Worm (Caenorhabditis elegans) whole organism, young adult: ENCODE results near the gene C03B8.3.

Experiments
- B0261.1 ChIP-seq: sonication (generic microtip); optimal IDR thresholded peaks from 2 replicates; lab custom pipeline; 2016; ENCODE audit warnings: mild to moderate bottlenecking, missing genetic modification characterization, moderate library complexity, missing compliant biosample characterization
- C17E4.6 ChIP-seq: fragments of 200-800 bp; sonication (Bioruptor generic); IDR thresholded peaks from 2 replicates; pipeline ENCODE4 v1.3.6; 2022; ENCODE audit warnings: missing genetic modification reagents, missing genetic modification characterization, missing compliant biosample characterization
- F55B11.4 ChIP-seq: sonication (generic microtip); optimal IDR thresholded peaks from 2 replicates; lab custom pipeline; 2016; ENCODE audit warnings: missing compliant biosample characterization, missing genetic modification characterization, borderline replicate concordance; ENCODE audit not compliant: insufficient read depth
- K12H6.12 ChIP-seq: fragments of 200-800 bp; sonication (Bioruptor generic); optimal IDR thresholded peaks from 2 replicates; lab custom pipeline; 2018; ENCODE audit warnings: mild to moderate bottlenecking, missing genetic modification characterization, missing compliant biosample characterization
- Y53G8AR.9 ChIP-seq: fragments of 200-800 bp; sonication (Bioruptor generic); conservative IDR thresholded peaks from 2 replicates; pipeline ENCODE4 v1.3.6; 2022; ENCODE audit warnings: missing genetic modification reagents, missing genetic modification characterization, missing compliant biosample characterization
- Y95B8A.8 ChIP-seq: fragments of 200-800 bp; sonication (Bioruptor generic); IDR thresholded peaks from 2 replicates; pipeline ENCODE4 v1.3.6; 2022; ENCODE audit warnings: missing genetic modification reagents, missing genetic modification characterization, missing compliant biosample characterization
- ZK185.1 ChIP-seq: sonication (generic microtip); optimal IDR thresholded peaks from 2 replicates; lab custom pipeline; 2016; ENCODE audit warnings: mild to moderate bottlenecking, missing genetic modification characterization, missing compliant biosample characterization; ENCODE audit not compliant: poor library complexity, severe bottlenecking
- akir-1 ChIP-seq: fragments of 200-800 bp; sonication (Bioruptor generic); optimal IDR thresholded peaks from 2 replicates; lab custom pipeline; 2018; ENCODE audit warnings: mild to moderate bottlenecking, missing genetic modification characterization, moderate library complexity, missing compliant biosample characterization
- atf-7 ChIP-seq: sonication (generic microtip); optimal IDR thresholded peaks from 2 replicates; lab custom pipeline; 2017; ENCODE audit warnings: mild to moderate bottlenecking, missing genetic modification characterization, missing compliant biosample characterization
- bed-1 ChIP-seq: fragments of 200-800 bp; sonication (Bioruptor generic); IDR thresholded peaks from 2 replicates; pipeline ENCODE4 v1.3.6; 2022; ENCODE audit warnings: missing genetic modification reagents, missing genetic modification characterization, missing compliant biosample characterization
- cebp-1 ChIP-seq, 2 experiments: fragments of 200-800 bp in 1 of 2; sonication (Bioruptor generic) in 1 of 2; sonication (generic microtip) in 1 of 2; IDR thresholded peaks in 1 of 2; optimal IDR thresholded peaks in 1 of 2; 2 replicates each; pipeline versions ENCODE4 v1.3.6 to Lab custom; 2017 to 2022; ENCODE audit warnings: missing compliant biosample characterization in 2 of 2, missing genetic modification characterization in 2 of 2, mild to moderate bottlenecking in 1 of 2, missing genetic modification reagents in 1 of 2, moderate library complexity in 1 of 2
- cebp-2 ChIP-seq: fragments of 200-800 bp; sonication (Bioruptor generic); IDR thresholded peaks from 2 replicates; pipeline ENCODE4 v1.3.6; 2022; ENCODE audit warnings: missing genetic modification characterization, missing compliant biosample characterization
- ceh-27 ChIP-seq: fragments of 200-800 bp; sonication (Bioruptor generic); optimal IDR thresholded peaks from 2 replicates; lab custom pipeline; 2018; ENCODE audit warnings: mild to moderate bottlenecking, missing genetic modification characterization, moderate library complexity, missing compliant biosample characterization
- die-1 ChIP-seq: sonication (generic microtip); optimal IDR thresholded peaks from 2 replicates; lab custom pipeline; 2016; ENCODE audit warnings: missing genotype, mild to moderate bottlenecking, missing genetic modification characterization, missing compliant biosample characterization
- dox-1 ChIP-seq: fragments of 200-800 bp; sonication (Bioruptor generic); IDR thresholded peaks from 2 replicates; pipeline ENCODE4 v1.3.6; 2022; ENCODE audit warnings: missing genetic modification reagents, missing genetic modification characterization, missing compliant biosample characterization
- efl-1 ChIP-seq: fragments of 150-350 bp; optimal IDR thresholded peaks from 2 replicates; lab custom pipeline; 2014; ENCODE audit warnings: missing biosample characterization, missing genetic modification reagents, missing genetic modification characterization
- hlh-12 ChIP-seq: sonication (generic microtip); optimal IDR thresholded peaks from 2 replicates; lab custom pipeline; 2016; ENCODE audit warnings: missing genetic modification characterization, missing compliant biosample characterization
- hsf-1 ChIP-seq: fragments of 200-800 bp; sonication (Bioruptor generic); IDR thresholded peaks from 2 replicates; pipeline ENCODE4 v1.3.6; 2022; ENCODE audit warnings: missing genetic modification reagents, missing genetic modification characterization, missing compliant biosample characterization
- lag-1 ChIP-seq: fragments of 200-800 bp; sonication (Bioruptor generic); IDR thresholded peaks from 2 replicates; pipeline ENCODE4 v1.3.6; 2022; ENCODE audit warnings: missing genetic modification reagents, missing genetic modification characterization, missing compliant biosample characterization
- let-607 ChIP-seq, 2 experiments: fragments of 200-800 bp in 1 of 2; sonication (Bioruptor generic) in 1 of 2; sonication (generic microtip) in 1 of 2; optimal IDR thresholded peaks; 2 replicates each; lab custom pipeline; 2016 to 2018; ENCODE audit warnings: mild to moderate bottlenecking in 2 of 2, missing compliant biosample characterization in 2 of 2, missing genetic modification characterization in 2 of 2, moderate library complexity in 2 of 2, missing genotype in 1 of 2
- lin-26 ChIP-seq: fragments of 200-800 bp; sonication (Bioruptor generic); IDR thresholded peaks from 2 replicates; pipeline ENCODE4 v1.3.6; 2022; ENCODE audit warnings: missing genetic modification reagents, missing genetic modification characterization, missing compliant biosample characterization
- lin-35 ChIP-seq, 3 experiments: fragments of 150-350 bp in 2 of 3; sonication (generic microtip) in 1 of 3; optimal IDR thresholded peaks; 2 replicates each; lab custom pipeline; 2014 to 2018; ENCODE audit warnings: missing biosample characterization in 3 of 3, missing genetic modification characterization in 3 of 3, missing genetic modification reagents in 3 of 3
- lin-40 ChIP-seq: sonication (generic microtip); optimal IDR thresholded peaks from 2 replicates; lab custom pipeline; 2016; ENCODE audit warnings: missing genetic modification characterization, mild to moderate bottlenecking, missing compliant biosample characterization, missing genotype, missing genetic modification reagents
- lin-54 ChIP-seq: fragments of 200-800 bp; sonication (Bioruptor generic); optimal IDR thresholded peaks from 2 replicates; lab custom pipeline; 2018; ENCODE audit warnings: mild to moderate bottlenecking, missing genetic modification characterization, missing compliant biosample characterization
- lsy-27 ChIP-seq: sonication (generic microtip); optimal IDR thresholded peaks from 2 replicates; lab custom pipeline; 2017; ENCODE audit warnings: missing genetic modification characterization, mild to moderate bottlenecking, missing compliant biosample characterization, antibody characterized with exemption, missing genotype, borderline replicate concordance; ENCODE audit not compliant: insufficient read depth
- nfya-2 ChIP-seq: fragments of 200-800 bp; sonication (Bioruptor generic); IDR thresholded peaks from 2 replicates; pipeline ENCODE4 v1.3.6; 2022; ENCODE audit warnings: missing genetic modification reagents, missing genetic modification characterization, missing compliant biosample characterization
- nhr-120 ChIP-seq: fragments of 200-800 bp; sonication (Bioruptor generic); IDR thresholded peaks from 2 replicates; pipeline ENCODE4 v1.3.6; 2022; ENCODE audit warnings: missing genetic modification characterization, missing compliant biosample characterization
- nhr-90 ChIP-seq: sonication (generic microtip); optimal IDR thresholded peaks from 2 replicates; lab custom pipeline; 2016; ENCODE audit warnings: missing genotype, mild to moderate bottlenecking, missing genetic modification characterization, missing compliant biosample characterization
- pbrm-1 ChIP-seq: fragments of 200-800 bp; sonication (Bioruptor generic); IDR thresholded peaks from 2 replicates; pipeline ENCODE4 v1.3.6; 2022; ENCODE audit warnings: missing genetic modification reagents, missing genetic modification characterization, missing compliant biosample characterization
- pha-4 ChIP-seq: fragments of 150-350 bp; sonication (generic microtip); optimal IDR thresholded peaks from 2 replicates; lab custom pipeline; 2014; ENCODE audit warnings: missing biosample characterization, missing genetic modification reagents, missing genetic modification characterization
- rcor-1 ChIP-seq: fragments of 200-800 bp; sonication (Bioruptor generic); IDR thresholded peaks from 2 replicates; pipeline ENCODE4 v1.3.6; 2022; ENCODE audit warnings: missing genetic modification reagents, missing genetic modification characterization, missing compliant biosample characterization
- repo-1 ChIP-seq: sonication (generic microtip); optimal IDR thresholded peaks from 2 replicates; lab custom pipeline; 2017; ENCODE audit warnings: mild to moderate bottlenecking, missing genetic modification characterization, missing compliant biosample characterization
- sea-2 ChIP-seq: fragments of 200-800 bp; sonication (Bioruptor generic); IDR thresholded peaks from 2 replicates; pipeline ENCODE4 v1.3.6; 2022; ENCODE audit warnings: missing genetic modification characterization, missing compliant biosample characterization
- snpc-1.1 ChIP-seq: sonication (generic microtip); optimal IDR thresholded peaks from 2 replicates; lab custom pipeline; 2017; ENCODE audit warnings: missing genetic modification characterization, mild to moderate bottlenecking, missing compliant biosample characterization, antibody characterized with exemption, moderate library complexity, missing genotype, missing genetic modification reagents; ENCODE audit not compliant: insufficient read depth
- somi-1 ChIP-seq: fragments of 200-800 bp; sonication (Bioruptor generic); optimal IDR thresholded peaks from 2 replicates; lab custom pipeline; 2018; ENCODE audit warnings: mild to moderate bottlenecking, missing genetic modification characterization, missing compliant biosample characterization
- tbp1 ChIP-seq: fragments of 200-800 bp; sonication (Bioruptor generic); optimal IDR thresholded peaks from 2 replicates; lab custom pipeline; 2018; ENCODE audit warnings: mild to moderate bottlenecking, missing genetic modification characterization, missing compliant biosample characterization
- tbx-9 ChIP-seq: sonication (generic microtip); optimal IDR thresholded peaks from 2 replicates; lab custom pipeline; 2016; ENCODE audit warnings: borderline replicate concordance, missing genetic modification characterization, inconsistent platforms, missing compliant biosample characterization
- tlf-1 ChIP-seq: fragments of 200-800 bp; sonication (Bioruptor generic); optimal IDR thresholded peaks from 2 replicates; lab custom pipeline; 2018; ENCODE audit warnings: mild to moderate bottlenecking, missing genetic modification characterization, missing compliant biosample characterization
- unc-62 ChIP-seq: fragments of 150-350 bp; optimal IDR thresholded peaks from 2 replicates; lab custom pipeline; 2014; ENCODE audit warnings: missing biosample characterization, missing genetic modification reagents, missing genetic modification characterization
- ztf-22 ChIP-seq: fragments of 200-800 bp; sonication (Bioruptor generic); optimal IDR thresholded peaks from 2 replicates; lab custom pipeline; 2018; ENCODE audit warnings: mild to moderate bottlenecking, missing genetic modification characterization, moderate library complexity, missing compliant biosample characterization
- ztf-25 ChIP-seq: fragments of 200-800 bp; sonication (Bioruptor generic); IDR thresholded peaks from 2 replicates; pipeline ENCODE4 v1.3.6; 2022; ENCODE audit warnings: missing genetic modification reagents, missing genetic modification characterization, missing compliant biosample characterization

C03B8.3 gene

ce11 chrIII:7721513-7721912 is 9.4 kb downstream of the C03B8.3 start (continued):
- TF ChIP-seq sea-2 (GFP tag; lab: Robert Waterston, UW) (no peak), cebp-2 (GFP tag; lab: Robert Waterston, UW) (no peak), Y95B8A.8 (no peak), unc-62 (no peak), Y53G8AR.9 (GFP tag; lab: Robert Waterston, UW) (0 out of 2 replicates have a peak, but pooled peaks have one; percentile 14), ZK185.1 (tag; lab: Kevin White, UChicago) (peak; percentile 3), dox-1 (GFP tag; lab: Robert Waterston, UW) (no peak)

DNA sequence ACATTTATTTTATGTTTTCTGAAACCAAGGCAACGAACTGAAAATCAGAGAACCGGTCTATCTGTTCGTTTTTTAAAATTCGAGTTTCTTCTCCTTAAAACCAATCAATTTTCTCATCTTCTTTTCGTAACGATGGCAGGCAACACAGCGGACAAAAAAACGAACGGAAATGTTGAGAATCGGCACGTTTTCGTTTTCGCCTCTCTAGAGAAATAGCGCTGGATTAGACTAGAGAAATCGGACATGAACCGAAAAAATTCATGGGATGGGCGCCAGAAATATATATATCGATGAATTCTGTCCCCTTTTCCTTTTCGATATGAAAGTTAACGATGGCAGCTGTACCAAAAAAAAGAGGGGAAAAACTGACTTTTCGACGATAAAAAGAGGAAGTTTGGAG is 10.3 kb downstream of the C03B8.3 start:
- TF ChIP-seq cebp-1 (GFP tag; IDR thresholded peaks at IDR 0.05; lab: Robert Waterston, UW), result no peak
- TF ChIP-seq cebp-1 (tag; optimal IDR thresholded peaks at IDR 0.05; lab: Kevin White, UChicago), result peak; percentile 17
- no peak for TF ChIP-seq die-1
- no peak for TF ChIP-seq akir-1
- TF ChIP-seq sea-2 (GFP tag; lab: Robert Waterston, UW), result no peak
- no peak for TF ChIP-seq tbx-9
- peak; percentile 34 for TF ChIP-seq somi-1 (GFP tag; lab: Kevin White, UChicago)
- TF ChIP-seq lin-40 (tag; lab: Kevin White, UChicago), result peak; percentile 33

DNA sequence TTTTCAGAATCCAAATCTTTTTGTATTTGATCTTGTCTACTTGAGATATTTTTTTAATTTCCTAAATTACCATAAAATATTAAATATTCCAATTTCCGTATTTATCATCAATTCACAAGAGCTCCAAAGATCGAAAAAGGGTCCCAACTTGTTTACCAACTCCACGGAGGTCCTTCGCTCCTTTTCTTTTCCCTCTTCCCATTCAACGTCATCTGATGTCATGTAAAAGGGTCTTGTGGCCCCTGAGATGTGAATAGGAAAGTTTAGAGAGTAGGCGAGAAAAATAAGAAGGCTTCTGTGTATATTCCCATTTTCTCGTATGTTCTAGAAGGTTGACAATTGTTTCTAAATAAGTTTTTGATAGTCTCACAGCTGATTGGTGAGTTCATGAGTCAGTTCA is 10.9 kb downstream of the C03B8.3 start:
- TF ChIP-seq bed-1 (no peak), hsf-1 (GFP tag; lab: Robert Waterston, UW) (peak; percentile 49; the same call in 1 of the 2 replicates), atf-7 (tag; lab: Kevin White, UChicago) (peak; percentile 14), ceh-27 (peak; percentile 16)
- TF ChIP-seq, all 124 proteins: peak for 3

DNA sequence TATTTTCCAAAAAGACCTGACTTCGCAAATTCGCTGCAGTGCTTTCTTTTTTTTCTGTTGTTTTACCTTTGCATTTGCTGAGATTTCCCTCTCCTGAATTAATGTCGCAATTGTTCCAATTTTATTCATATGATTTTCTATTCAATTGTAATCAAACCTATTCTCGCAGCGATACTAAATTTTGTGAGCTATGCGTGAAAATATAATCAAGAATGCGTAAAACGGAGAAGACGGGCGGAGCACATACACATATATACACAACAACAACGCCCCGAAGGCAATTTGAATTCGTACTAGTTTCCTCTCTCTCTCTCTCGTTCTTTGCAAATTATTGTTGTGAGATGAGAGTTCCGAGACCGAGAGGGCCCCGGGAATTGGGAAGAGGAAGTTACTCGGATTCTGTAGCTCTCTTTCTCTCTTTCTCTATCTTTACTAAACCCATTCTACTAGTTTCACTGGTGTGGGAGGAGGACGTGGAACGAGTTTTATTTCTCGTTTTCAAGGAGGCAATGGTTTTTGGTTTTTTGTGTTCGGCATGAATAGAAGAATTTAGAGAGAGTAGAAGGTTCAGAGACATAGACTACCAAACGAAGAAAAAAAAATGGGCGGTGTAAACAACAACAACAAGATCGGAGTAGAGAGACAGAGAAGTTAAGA is 11.4 kb downstream of the C03B8.3 start:
- TF ChIP-seq B0261.1 (tag; lab: Kevin White, UChicago), result no peak
- TF ChIP-seq lin-54 (GFP tag; lab: Kevin White, UChicago), result no peak
- TF ChIP-seq Y53G8AR.9 (GFP tag; lab: Robert Waterston, UW), result peak; percentile 48
- TF ChIP-seq ztf-22 (GFP tag; lab: Kevin White, UChicago), result no peak
- TF ChIP-seq repo-1 (tag; lab: Kevin White, UChicago), result no peak
- no peak for TF ChIP-seq tlf-1 (GFP tag; lab: Kevin White, UChicago)
- no peak for TF ChIP-seq hlh-12
- TF ChIP-seq ztf-25 (GFP tag; lab: Robert Waterston, UW), result no peak
- no peak for TF ChIP-seq pbrm-1 (GFP tag; lab: Robert Waterston, UW)
- TF ChIP-seq sea-2 (GFP tag; lab: Robert Waterston, UW), result no peak
- peak; percentile 57 for TF ChIP-seq K12H6.12 (tag; lab: Kevin White, UChicago)
- no peak for TF ChIP-seq tbp1 (GFP tag; lab: Kevin White, UChicago)
- TF ChIP-seq lin-35 (GFP tag; optimal IDR thresholded peaks at IDR 0.05; lab: Kevin White, UChicago), result no peak
- no peak for TF ChIP-seq let-607 (tag; optimal IDR thresholded peaks at IDR 0.05; lab: Kevin White, UChicago)
- TF ChIP-seq nhr-90 (tag; lab: Kevin White, UChicago), result no peak
- no peak for TF ChIP-seq nhr-120 (GFP tag; lab: Robert Waterston, UW)
- no peak for TF ChIP-seq pha-4 (tag; lab: Kevin White, UChicago)
- peak; percentile 32; the same call in 1 of the 2 replicates for TF ChIP-seq lin-26
- TF ChIP-seq rcor-1 (GFP tag; lab: Robert Waterston, UW), result 0 out of 2 replicates have a peak, but pooled peaks have one; percentile 22
- TF ChIP-seq C17E4.6, result no peak
- no peak for TF ChIP-seq bed-1
- peak; percentile 30 for TF ChIP-seq ceh-27
- TF ChIP-seq lsy-27 (tag; lab: Kevin White, UChicago), result no peak
- no peak for TF ChIP-seq F55B11.4 (tag; lab: Kevin White, UChicago)
- TF ChIP-seq lag-1, result no peak
- no peak for TF ChIP-seq snpc-1.1
- no peak for TF ChIP-seq cebp-2 (GFP tag; lab: Robert Waterston, UW)
- no peak for TF ChIP-seq nfya-2 (GFP tag; lab: Robert Waterston, UW)
- TF ChIP-seq efl-1 (GFP tag; lab: Kevin White, UChicago), result no peak
